ENCODE assay signal across 4 fruit fly cellular contexts in the genomic region with DNA sequence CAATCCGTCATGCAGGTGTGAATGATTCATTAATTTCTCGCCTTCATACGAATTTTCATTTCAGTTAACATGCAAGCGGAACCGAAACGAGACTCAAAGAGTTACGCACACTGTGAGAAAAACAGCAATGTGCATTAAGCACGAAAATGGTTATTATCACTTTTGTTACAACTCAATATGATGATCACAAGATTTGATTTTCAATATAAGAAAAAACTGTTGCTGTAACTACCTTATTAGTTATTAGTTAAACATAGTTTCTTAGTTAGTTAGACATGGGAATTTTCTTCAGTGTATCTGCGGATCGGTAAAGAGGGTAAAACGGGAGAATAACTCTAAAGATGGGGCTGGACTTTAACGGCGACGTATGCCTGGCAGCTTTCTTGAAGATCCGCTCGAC.
TF ChIP-seq lines count a peak whose summit lies in the region.

No protein-coding gene starts in this region.

- no peak for TF ChIP-seq CTCF in whole organism, embryonic (GFP tag; optimal IDR thresholded peaks at IDR 0.05; lab: Kevin White, UChicago)

TF ChIP-seq in whole organism, embryonic, 481 proteins besides CTCF, POLR2A, EP300 and RAD21:
- peak; percentile 4 for TF ChIP-seq gem (tag; optimal IDR thresholded peaks at IDR 0.05; lab: Kevin White, UChicago)
- TF ChIP-seq CG2712 (tag; optimal IDR thresholded peaks at IDR 0.05; lab: Kevin White, UChicago) = peak; percentile 4
- peak; percentile 25 for TF ChIP-seq dmrt11E (tag; optimal IDR thresholded peaks at IDR 0.05; lab: Kevin White, UChicago)
- peak; percentile 60 for TF ChIP-seq sens (GFP tag; lab: Kevin White, UChicago)
- peak; percentile 6 for TF ChIP-seq CG1603 (tag; optimal IDR thresholded peaks at IDR 0.05; lab: Kevin White, UChicago)
- no peak for TF ChIP-seq B-H2 (GFP tag; optimal IDR thresholded peaks at IDR 0.05; lab: Kevin White, UChicago)

TF ChIP-seq in whole organism, prepupa, 60 proteins besides CTCF, POLR2A, EP300 and RAD21 (continues in another document):
- peak; percentile 71 for TF ChIP-seq Sox102F (GFP tag; optimal IDR thresholded peaks at IDR 0.05; lab: Kevin White, UChicago)
- TF ChIP-seq dac (GFP tag; optimal IDR thresholded peaks at IDR 0.05; lab: Kevin White, UChicago) = no peak
- no peak for TF ChIP-seq CG9139 (GFP tag; optimal IDR thresholded peaks at IDR 0.05; lab: Kevin White, UChicago)
- TF ChIP-seq Lpt (GFP tag; optimal IDR thresholded peaks at IDR 0.05; lab: Kevin White, UChicago) = no peak
- no peak for TF ChIP-seq CG8319 (GFP tag; optimal IDR thresholded peaks at IDR 0.05; lab: Kevin White, UChicago)
- TF ChIP-seq net (GFP tag; optimal IDR thresholded peaks at IDR 0.05; lab: Kevin White, UChicago) = no peak
- TF ChIP-seq salr (GFP tag; optimal IDR thresholded peaks at IDR 0.05; lab: Kevin White, UChicago) = peak in 1 of 2 experiments; percentile 8
- TF ChIP-seq CG34406 (GFP tag; optimal IDR thresholded peaks at IDR 0.05; lab: Kevin White, UChicago) = peak; percentile 20
- peak; percentile 42 for TF ChIP-seq Eip75B (GFP tag; optimal IDR thresholded peaks at IDR 0.05; lab: Kevin White, UChicago)
- TF ChIP-seq CG6276 (GFP tag; optimal IDR thresholded peaks at IDR 0.05; lab: Kevin White, UChicago) = no peak
- TF ChIP-seq CG3032 (tag; optimal IDR thresholded peaks at IDR 0.05; lab: Kevin White, UChicago) = peak; percentile 39
- TF ChIP-seq spab (GFP tag; optimal IDR thresholded peaks at IDR 0.05; lab: Kevin White, UChicago) = peak; percentile 11
- TF ChIP-seq cyc (GFP tag; optimal IDR thresholded peaks at IDR 0.05; lab: Kevin White, UChicago) = peak; percentile 54
- TF ChIP-seq CG32006 (GFP tag; optimal IDR thresholded peaks at IDR 0.05; lab: Kevin White, UChicago) = no peak
- TF ChIP-seq CG1621 (tag; optimal IDR thresholded peaks at IDR 0.05; lab: Kevin White, UChicago) = peak; percentile 35
- peak; percentile 72 for TF ChIP-seq Hr39 (GFP tag; optimal IDR thresholded peaks at IDR 0.05; lab: Kevin White, UChicago)
- TF ChIP-seq acj6 (GFP tag; optimal IDR thresholded peaks at IDR 0.05; lab: Kevin White, UChicago) = peak; percentile 34
- TF ChIP-seq CG6163 (GFP tag; IDR thresholded peaks at IDR 0.05; lab: Robert Waterston, UW) = peak; percentile 57; the same call in 2 of the 3 replicates
- TF ChIP-seq CG16779 (tag; optimal IDR thresholded peaks at IDR 0.05; lab: Kevin White, UChicago) = no peak
- TF ChIP-seq Gug (GFP tag; IDR thresholded peaks at IDR 0.05; lab: Robert Waterston, UW) = no peak
- peak; percentile 32 for TF ChIP-seq CG8632 (GFP tag; optimal IDR thresholded peaks at IDR 0.05; lab: Kevin White, UChicago)
- no peak for TF ChIP-seq CG11294 (GFP tag; IDR thresholded peaks at IDR 0.05; lab: Robert Waterston, UW)
- peak; percentile 66 for TF ChIP-seq lz (GFP tag; optimal IDR thresholded peaks at IDR 0.05; lab: Kevin White, UChicago)
- TF ChIP-seq Hr38 (GFP tag; optimal IDR thresholded peaks at IDR 0.05; lab: Kevin White, UChicago) = no peak
- TF ChIP-seq CG3919 (GFP tag; optimal IDR thresholded peaks at IDR 0.05; lab: Kevin White, UChicago) = peak; percentile 41
- TF ChIP-seq achi (GFP tag; optimal IDR thresholded peaks at IDR 0.05; lab: Kevin White, UChicago) = peak; percentile 42
- peak; percentile 88 for TF ChIP-seq svp (GFP tag; lab: Kevin White, UChicago)

TF ChIP-seq in whole organism, pupa, 21 proteins besides CTCF, POLR2A, EP300 and RAD21:
- TF ChIP-seq CG8301 (tag; optimal IDR thresholded peaks at IDR 0.05; lab: Kevin White, UChicago) (peak; percentile 1), Pif1A (GFP tag; optimal IDR thresholded peaks at IDR 0.05; lab: Kevin White, UChicago) (peak; percentile 15), CG34367 (tag; optimal IDR thresholded peaks at IDR 0.05; lab: Kevin White, UChicago) (peak; percentile 46), CG4496 (GFP tag; IDR thresholded peaks at IDR 0.05; lab: Robert Waterston, UW) (no peak), EcR (GFP tag; optimal IDR thresholded peaks at IDR 0.05; lab: Kevin White, UChicago) (no peak), CG10348 (GFP tag; IDR thresholded peaks at IDR 0.05; lab: Robert Waterston, UW) (no peak), D1 (tag; optimal IDR thresholded peaks at IDR 0.05; lab: Kevin White, UChicago) (peak; percentile 4), fd96Ca (GFP tag; IDR thresholded peaks at IDR 0.05; lab: Robert Waterston, UW) (no peak), CG32121 (GFP tag; IDR thresholded peaks at IDR 0.05; lab: Robert Waterston, UW) (no peak), CG12605 (GFP tag; IDR thresholded peaks at IDR 0.05; lab: Robert Waterston, UW) (no peak), gl (tag; optimal IDR thresholded peaks at IDR 0.05; lab: Kevin White, UChicago) (no peak), CG17806 (tag; optimal IDR thresholded peaks at IDR 0.05; lab: Kevin White, UChicago) (peak; percentile 50), CG8159 (tag; optimal IDR thresholded peaks at IDR 0.05; lab: Kevin White, UChicago) (peak; percentile 65), CG14655 (GFP tag; optimal IDR thresholded peaks at IDR 0.05; lab: Kevin White, UChicago) (no peak), Ets98B (GFP tag; IDR thresholded peaks at IDR 0.05; lab: Robert Waterston, UW) (no peak), CG9948 (tag; optimal IDR thresholded peaks at IDR 0.05; lab: Kevin White, UChicago) (peak; percentile 43), CG15710 (tag; optimal IDR thresholded peaks at IDR 0.05; lab: Kevin White, UChicago) (peak; percentile 46), rn (GFP tag; IDR thresholded peaks at IDR 0.05; lab: Robert Waterston, UW) (no peak), Snoo (tag; optimal IDR thresholded peaks at IDR 0.05; lab: Kevin White, UChicago) (peak; percentile 34), CG13204 (GFP tag; optimal IDR thresholded peaks at IDR 0.05; lab: Kevin White, UChicago) (no peak), Pif1B (GFP tag; optimal IDR thresholded peaks at IDR 0.05; lab: Kevin White, UChicago) (no peak)

TF ChIP-seq in whole organism, wandering third instar larva, 38 proteins besides CTCF, POLR2A, EP300 and RAD21:
- TF ChIP-seq tai (GFP tag; optimal IDR thresholded peaks at IDR 0.05; lab: Kevin White, UChicago) (no peak), woc (GFP tag; optimal IDR thresholded peaks at IDR 0.05; lab: Kevin White, UChicago) (peak; percentile 33), Hnf4 (GFP tag; optimal IDR thresholded peaks at IDR 0.05; lab: Kevin White, UChicago) (peak; percentile 72), sv (GFP tag; optimal IDR thresholded peaks at IDR 0.05; lab: Kevin White, UChicago) (no peak), HLH106 (tag; optimal IDR thresholded peaks at IDR 0.05; lab: Kevin White, UChicago) (peak; percentile 68), h (GFP tag; optimal IDR thresholded peaks at IDR 0.05; lab: Kevin White, UChicago) (peak; percentile 70), fru (GFP tag; optimal IDR thresholded peaks at IDR 0.05; lab: Kevin White, UChicago) (peak; percentile 68), psq (GFP tag; optimal IDR thresholded peaks at IDR 0.05; lab: Kevin White, UChicago) (peak; percentile 50), Jra (GFP tag; optimal IDR thresholded peaks at IDR 0.05; lab: Kevin White, UChicago) (peak; percentile 57), dsf (GFP tag; optimal IDR thresholded peaks at IDR 0.05; lab: Kevin White, UChicago; ENCODE audit: borderline replicate concordance) (no peak), Vsx2 (GFP tag; optimal IDR thresholded peaks at IDR 0.05; lab: Kevin White, UChicago; ENCODE audit: partially characterized antibody) (no peak), Hr83 (GFP tag; optimal IDR thresholded peaks at IDR 0.05; lab: Kevin White, UChicago; ENCODE audit: poor library complexity, severe bottlenecking) (no peak), N (GFP tag; optimal IDR thresholded peaks at IDR 0.05; lab: Kevin White, UChicago) (no peak), dmrt93B (GFP tag; optimal IDR thresholded peaks at IDR 0.05; lab: Kevin White, UChicago) (peak; percentile 37), Abd-B (GFP tag; optimal IDR thresholded peaks at IDR 0.05; lab: Kevin White, UChicago) (no peak), Hr78 (GFP tag; optimal IDR thresholded peaks at IDR 0.05; lab: Kevin White, UChicago) (no peak), CG9705 (GFP tag; optimal IDR thresholded peaks at IDR 0.05; lab: Kevin White, UChicago) (no peak), sage (GFP tag; optimal IDR thresholded peaks at IDR 0.05; lab: Kevin White, UChicago) (no peak), foxo (GFP tag; optimal IDR thresholded peaks at IDR 0.05; lab: Kevin White, UChicago) (peak in 1 of 2 experiments; percentile 66), GATAd (GFP tag; optimal IDR thresholded peaks at IDR 0.05; lab: Kevin White, UChicago) (no peak), br (GFP tag; optimal IDR thresholded peaks at IDR 0.05; lab: Kevin White, UChicago) (peak; percentile 62), CG32264 (GFP tag; optimal IDR thresholded peaks at IDR 0.05; lab: Kevin White, UChicago) (no peak), Dfd (GFP tag; optimal IDR thresholded peaks at IDR 0.05; lab: Kevin White, UChicago) (no peak), usp (GFP tag; optimal IDR thresholded peaks at IDR 0.05; lab: Kevin White, UChicago) (no peak), brk (GFP tag; optimal IDR thresholded peaks at IDR 0.05; lab: Kevin White, UChicago) (peak; percentile 59), lola (GFP tag; optimal IDR thresholded peaks at IDR 0.05; lab: Kevin White, UChicago) (no peak), OdsH (GFP tag; optimal IDR thresholded peaks at IDR 0.05; lab: Kevin White, UChicago) (peak; percentile 85), jim (GFP tag; optimal IDR thresholded peaks at IDR 0.05; lab: Kevin White, UChicago) (no peak), Sp1 (GFP tag; optimal IDR thresholded peaks at IDR 0.05; lab: Kevin White, UChicago) (peak; percentile 71), rgr (GFP tag; optimal IDR thresholded peaks at IDR 0.05; lab: Kevin White, UChicago) (peak; percentile 65), Mio (GFP tag; optimal IDR thresholded peaks at IDR 0.05; lab: Kevin White, UChicago) (no peak), dl (GFP tag; optimal IDR thresholded peaks at IDR 0.05; lab: Kevin White, UChicago; ENCODE audit: insufficient read depth in 1 of 2, partially characterized antibody in 2 of 2) (no peak), ey (GFP tag; optimal IDR thresholded peaks at IDR 0.05; lab: Kevin White, UChicago) (peak; percentile 72), Rel (GFP tag; optimal IDR thresholded peaks at IDR 0.05; lab: Kevin White, UChicago) (no peak), Rel (tag; optimal IDR thresholded peaks at IDR 0.05; lab: Kevin White, UChicago) (no peak)
TF ChIP-seq in whole organism, wandering third instar larva: peak in this region for 15.

Comparison
In these comparisons a context has a peak if more than half of its experiments do, and no peak if none do; other contexts are left out.
1. Of the 7 proteins assayed by ChIP-seq in both whole organism, embryonic and whole organism, prepupa: peak only in whole organism, embryonic: none; only in whole organism, prepupa: Blimp-1, CG6854, Hr39 and Sox102F; in both: none; in neither: 3.